Fruit fly (Drosophila melanogaster) whole organism, embryonic: ENCODE measurements around the gene Bicra.

Experiments used
- Antp ChIP-seq: fragments of 200-800 bp; sonication (Bioruptor generic); optimal IDR thresholded peaks from 3 replicates; lab custom pipeline; 2016; ENCODE audit warnings: missing biosample characterization, missing genetic modification characterization
- Atf6 ChIP-seq: fragments of 200-800 bp; sonication (Bioruptor generic); IDR thresholded peaks from 2 replicates; pipeline ENCODE4 v1.3.6; 2022; ENCODE audit warnings: missing biosample characterization, missing genetic modification characterization
- CG11398 ChIP-seq: fragments of 200-800 bp; sonication (Bioruptor generic); optimal IDR thresholded peaks from 2 replicates; lab custom pipeline; 2016; ENCODE audit warnings: missing biosample characterization, missing genetic modification characterization
- CG11456 ChIP-seq: fragments of 200-800 bp; sonication (Bioruptor generic); IDR thresholded peaks from 3 replicates; pipeline ENCODE4 v1.3.6; 2022; ENCODE audit warnings: missing biosample characterization, missing genetic modification characterization
- CG12942 ChIP-seq: fragments of 200-800 bp; sonication (Bioruptor generic); optimal IDR thresholded peaks from 3 replicates; lab custom pipeline; 2016; ENCODE audit warnings: missing biosample characterization, missing genetic modification characterization
- CG15696 ChIP-seq: fragments of 200-800 bp; sonication (Bioruptor generic); optimal IDR thresholded peaks from 2 replicates; lab custom pipeline; 2019; ENCODE audit warnings: missing biosample characterization, mild to moderate bottlenecking, missing genetic modification characterization, moderate library complexity
- CG16779 ChIP-seq: fragments of 200-800 bp; sonication (Bioruptor generic); IDR thresholded peaks from 2 replicates; pipeline ENCODE4 v1.3.6; 2022; ENCODE audit warnings: missing biosample characterization, missing genetic modification characterization
- CG18599 ChIP-seq: fragments of 200-800 bp; sonication (Bioruptor generic); optimal IDR thresholded peaks from 3 replicates; lab custom pipeline; 2017; ENCODE audit warnings: missing biosample characterization, missing genetic modification characterization, mild to moderate bottlenecking, moderate library complexity, missing genetic modification reagents
- CG2120 ChIP-seq: fragments of 200-800 bp; sonication (Bioruptor generic); optimal IDR thresholded peaks from 3 replicates; lab custom pipeline; 2016; ENCODE audit warnings: missing biosample characterization, missing genetic modification characterization
- CG30431 ChIP-seq: fragments of 200-800 bp; sonication (Bioruptor generic); optimal IDR thresholded peaks from 2 replicates; lab custom pipeline; 2017; ENCODE audit warnings: missing biosample characterization, missing genetic modification characterization
- CG6254 ChIP-seq: fragments of 200-800 bp; sonication (Bioruptor generic); optimal IDR thresholded peaks from 3 replicates; lab custom pipeline; 2017; ENCODE audit warnings: mild to moderate bottlenecking, missing biosample characterization, missing genetic modification reagents, missing genetic modification characterization
- CG6683 ChIP-seq: fragments of 200-800 bp; sonication (Bioruptor generic); optimal IDR thresholded peaks from 2 replicates; lab custom pipeline; 2017; ENCODE audit warnings: missing biosample characterization, mild to moderate bottlenecking, missing genetic modification characterization, missing genetic modification reagents
- CG7271 ChIP-seq: fragments of 200-800 bp; sonication (Bioruptor generic); optimal IDR thresholded peaks from 2 replicates; lab custom pipeline; 2018; ENCODE audit warnings: missing biosample characterization, mild to moderate bottlenecking, missing genetic modification characterization, moderate library complexity
- CG7556 ChIP-seq: fragments of 200-800 bp; sonication (Bioruptor generic); optimal IDR thresholded peaks from 2 replicates; lab custom pipeline; 2017; ENCODE audit warnings: missing biosample characterization, mild to moderate bottlenecking, missing genetic modification characterization
- CG8290 ChIP-seq, 3 experiments: fragments of 200-800 bp; sonication (Bioruptor generic); optimal IDR thresholded peaks; 2 replicates each; lab custom pipeline; 2016 to 2019; ENCODE audit warnings: missing biosample characterization in 3 of 3, missing genetic modification characterization in 3 of 3, mild to moderate bottlenecking in 2 of 3, moderate library complexity in 1 of 3
- CG9215 ChIP-seq: fragments of 200-800 bp; sonication (Bioruptor generic); IDR thresholded peaks from 2 replicates; pipeline ENCODE4 v1.3.6; 2022; ENCODE audit warnings: missing biosample characterization, missing genetic modification characterization
- Dbx ChIP-seq: fragments of 200-800 bp; sonication (Bioruptor generic); IDR thresholded peaks from 3 replicates; pipeline ENCODE4 v1.3.6; 2022; ENCODE audit warnings: missing biosample characterization, missing genetic modification characterization
- Hand ChIP-seq: fragments of 200-800 bp; sonication (Bioruptor generic); optimal IDR thresholded peaks from 2 replicates; lab custom pipeline; 2017; ENCODE audit warnings: mild to moderate bottlenecking, missing biosample characterization, missing genetic modification reagents, missing genetic modification characterization
- Hmr ChIP-seq: fragments of 200-800 bp; sonication (Bioruptor generic); optimal IDR thresholded peaks from 3 replicates; lab custom pipeline; 2017; ENCODE audit warnings: mild to moderate bottlenecking, missing biosample characterization, missing genetic modification reagents, missing genetic modification characterization
- Hr51 ChIP-seq, 2 experiments: fragments of 200-800 bp; sonication (Bioruptor generic); optimal IDR thresholded peaks; 2 replicates in 1 of 2; 3 replicates in 1 of 2; lab custom pipeline; 2016 to 2018; ENCODE audit warnings: missing biosample characterization in 2 of 2, missing genetic modification characterization in 2 of 2, mild to moderate bottlenecking in 1 of 2, moderate library complexity in 1 of 2
- Med ChIP-seq: fragments of 200-800 bp; sonication (Bioruptor generic); peaks from one replicate; lab custom pipeline; 2016; ENCODE audit warnings: missing biosample characterization, missing genetic modification characterization, mild to moderate bottlenecking, inconsistent platforms, moderate library complexity
- Oli ChIP-seq: fragments of 200-800 bp; sonication (Bioruptor generic); optimal IDR thresholded peaks from 2 replicates; lab custom pipeline; 2018; ENCODE audit warnings: missing biosample characterization, mild to moderate bottlenecking, missing genetic modification characterization, moderate library complexity
- Optix ChIP-seq: fragments of 200-800 bp; sonication (Bioruptor generic); IDR thresholded peaks from 3 replicates; pipeline ENCODE4 v1.3.6; 2022; ENCODE audit warnings: missing biosample characterization, missing genetic modification characterization
- Ptx1 ChIP-seq: fragments of 200-800 bp; sonication (Bioruptor generic); IDR thresholded peaks from 2 replicates; pipeline ENCODE4 v1.3.6; 2022; ENCODE audit warnings: missing biosample characterization, missing genetic modification characterization
- Sox100B ChIP-seq: fragments of 200-800 bp; sonication (Bioruptor generic); optimal IDR thresholded peaks from 3 replicates; lab custom pipeline; 2018; ENCODE audit warnings: missing biosample characterization, mild to moderate bottlenecking, missing genetic modification characterization
- Spps ChIP-seq: fragments of 200-800 bp; sonication (Bioruptor generic); optimal IDR thresholded peaks from 2 replicates; lab custom pipeline; 2018; ENCODE audit warnings: missing biosample characterization, mild to moderate bottlenecking, missing genetic modification characterization
- Taf1 ChIP-seq: fragments of 200-800 bp; sonication (Bioruptor generic); IDR thresholded peaks from 2 replicates; pipeline ENCODE4 v1.3.6; 2022; ENCODE audit warnings: missing biosample characterization, missing genetic modification characterization
- bigmax ChIP-seq: fragments of 200-800 bp; sonication (Bioruptor generic); optimal IDR thresholded peaks from 2 replicates; lab custom pipeline; 2018; ENCODE audit warnings: missing biosample characterization, mild to moderate bottlenecking, missing genetic modification characterization
- bsh ChIP-seq, 2 experiments: fragments of 200-800 bp; sonication (Bioruptor generic); optimal IDR thresholded peaks; 2 replicates each; lab custom pipeline; 2017 to 2018; ENCODE audit warnings: mild to moderate bottlenecking in 2 of 2, missing biosample characterization in 2 of 2, missing genetic modification characterization in 2 of 2, moderate library complexity in 1 of 2
- cad ChIP-seq: fragments of >200 bp; optimal IDR thresholded peaks from 2 replicates; lab custom pipeline; 2017; ENCODE audit warnings: missing biosample characterization, missing genetic modification characterization
- dysf ChIP-seq: fragments of 200-800 bp; sonication (Bioruptor generic); IDR thresholded peaks from 3 replicates; pipeline ENCODE4 v1.3.6; 2022; ENCODE audit warnings: missing biosample characterization, missing genetic modification characterization
- ham ChIP-seq: fragments of 200-800 bp; sonication (Bioruptor generic); IDR thresholded peaks from 2 replicates; pipeline ENCODE4 v1.3.6; 2022; ENCODE audit warnings: missing biosample characterization, missing genetic modification characterization
- hkb ChIP-seq, 2 experiments: fragments of 200-800 bp in 1 of 2; fragments of >200 bp in 1 of 2; sonication (Bioruptor generic) in 1 of 2; IDR thresholded peaks in 1 of 2; optimal IDR thresholded peaks in 1 of 2; 2 replicates each; pipeline versions ENCODE4 v1.3.6 to Lab custom; 2017 to 2022; ENCODE audit warnings: missing biosample characterization in 1 of 2, missing genetic modification characterization in 1 of 2
- lab ChIP-seq: fragments of 200-800 bp; sonication (Bioruptor generic); optimal IDR thresholded peaks from 3 replicates; lab custom pipeline; 2017; ENCODE audit warnings: missing biosample characterization, missing genetic modification characterization, mild to moderate bottlenecking, moderate library complexity, missing genetic modification reagents
- nmo ChIP-seq: fragments of 200-800 bp; sonication (Bioruptor generic); optimal IDR thresholded peaks from 2 replicates; lab custom pipeline; 2018; ENCODE audit warnings: missing biosample characterization, mild to moderate bottlenecking, missing genetic modification characterization, moderate library complexity
- nom ChIP-seq: fragments of 200-800 bp; sonication (Bioruptor generic); optimal IDR thresholded peaks from 2 replicates; lab custom pipeline; 2017; ENCODE audit warnings: missing biosample characterization, missing genetic modification characterization, mild to moderate bottlenecking, moderate library complexity, missing genetic modification reagents
- otp ChIP-seq: fragments of 200-800 bp; sonication (Bioruptor generic); IDR thresholded peaks from 3 replicates; pipeline ENCODE4, ENCODE4 v1.3.6; 2022; ENCODE audit warnings: missing biosample characterization, missing genetic modification characterization
- pho ChIP-seq: fragments of 200-800 bp; sonication (Bioruptor generic); optimal IDR thresholded peaks from 2 replicates; lab custom pipeline; 2016; ENCODE audit warnings: missing biosample characterization, missing genetic modification characterization
- phol ChIP-seq: fragments of 200-800 bp; sonication (Bioruptor generic); optimal IDR thresholded peaks from 3 replicates; lab custom pipeline; 2018; ENCODE audit warnings: missing biosample characterization, mild to moderate bottlenecking, missing genetic modification characterization, moderate library complexity
- repo ChIP-seq: fragments of 200-800 bp; sonication (Bioruptor generic); optimal IDR thresholded peaks from 2 replicates; lab custom pipeline; 2016; ENCODE audit warnings: missing biosample characterization, missing genetic modification characterization
- sens ChIP-seq: fragments of 200-800 bp; sonication (Bioruptor generic); peaks from one replicate; lab custom pipeline; 2016; ENCODE audit warnings: missing biosample characterization, missing genetic modification characterization
- shn ChIP-seq: fragments of 200-800 bp; sonication (Bioruptor generic); optimal IDR thresholded peaks from 3 replicates; lab custom pipeline; 2016; ENCODE audit warnings: missing biosample characterization, missing genetic modification characterization
- sisA ChIP-seq: fragments of 200-800 bp; sonication (Bioruptor generic); IDR thresholded peaks from 2 replicates; pipeline ENCODE4 v1.3.6; 2022; ENCODE audit warnings: missing biosample characterization, missing genetic modification characterization
- sr ChIP-seq: fragments of 200-800 bp; sonication (Bioruptor generic); IDR thresholded peaks from 3 replicates; pipeline ENCODE4 v1.3.6; 2022; ENCODE audit warnings: missing biosample characterization, missing genetic modification characterization
- stc ChIP-seq: fragments of 200-800 bp; sonication (Bioruptor generic); IDR thresholded peaks from 2 replicates; pipeline ENCODE4 v1.3.6; 2022; ENCODE audit warnings: missing biosample characterization, missing genetic modification characterization
- wek ChIP-seq: fragments of 200-800 bp; sonication (Bioruptor generic); optimal IDR thresholded peaks from 3 replicates; lab custom pipeline; 2018; ENCODE audit warnings: missing biosample characterization, mild to moderate bottlenecking, missing genetic modification characterization, moderate library complexity
- zf30C ChIP-seq: fragments of 200-800 bp; sonication (Bioruptor generic); optimal IDR thresholded peaks from 3 replicates; lab custom pipeline; 2018; ENCODE audit warnings: missing biosample characterization, mild to moderate bottlenecking, missing genetic modification characterization

Bicra gene

dm6 chr3R:29091609-29092008 lies 28.8 kb downstream of the Bicra start:
- TF ChIP-seq Optix (GFP tag; lab: Robert Waterston, UW) (0 out of 3 replicates have a peak, but pooled peaks have one; percentile 17), CG18599 (GFP tag; lab: Kevin White, UChicago) (peak; percentile 51), cad (GFP tag; lab: Kevin White, UChicago) (no peak), Med (GFP tag; lab: Kevin White, UChicago) (peak; percentile 15), sr (no peak), lab (GFP tag; lab: Kevin White, UChicago) (peak; percentile 9), bsh (GFP tag; optimal IDR thresholded peaks at IDR 0.05; lab: Kevin White, UChicago) (peak in 1 of 2 experiments; percentile 12), Spps (no peak), sens (GFP tag; lab: Kevin White, UChicago) (peak; percentile 29), Dbx (no peak)

DNA sequence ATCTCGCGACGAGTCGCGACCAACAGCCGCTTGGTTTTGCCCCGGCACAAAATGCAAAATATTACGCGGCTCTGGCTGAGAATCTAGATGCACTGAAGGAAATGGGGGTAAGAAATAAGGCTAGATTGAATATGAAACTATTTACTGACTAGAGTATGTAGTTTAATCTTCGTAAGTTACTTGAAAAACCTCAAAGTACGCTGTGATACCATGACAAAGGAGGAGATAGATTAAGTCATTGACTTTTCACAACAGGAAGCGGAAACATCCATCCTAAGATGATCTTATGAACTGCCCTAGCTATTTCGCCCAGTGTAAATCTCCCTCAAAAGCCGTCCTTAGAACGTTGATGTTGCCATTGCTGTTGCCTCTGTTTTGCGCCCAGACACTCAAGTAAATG lies 31.3 kb downstream of the Bicra start:
- TF ChIP-seq Atf6 (0 out of 2 replicates have a peak, but pooled peaks have one; percentile 7), zf30C (GFP tag; lab: Kevin White, UChicago) (peak; percentile 11), Hmr (GFP tag; lab: Kevin White, UChicago) (peak; percentile 29), CG11456 (0 out of 3 replicates have a peak, but pooled peaks have one; percentile 45), shn (GFP tag; lab: Kevin White, UChicago) (no peak), pho (peak; percentile 5), CG6683 (GFP tag; lab: Kevin White, UChicago) (no peak), nom (GFP tag; lab: Kevin White, UChicago) (peak; percentile 17), wek (no peak), stc (0 out of 2 replicates have a peak, but pooled peaks have one; percentile 17), Sox100B (no peak), CG12942 (no peak), sisA (GFP tag; lab: Robert Waterston, UW) (0 out of 2 replicates have a peak, but pooled peaks have one; percentile 4), CG2120 (GFP tag; lab: Kevin White, UChicago) (peak; percentile 23), CG9215 (GFP tag; lab: Robert Waterston, UW) (no peak), ham (GFP tag; lab: Robert Waterston, UW) (no peak), phol (tag; lab: Kevin White, UChicago) (no peak), Antp (GFP tag; lab: Kevin White, UChicago) (peak; percentile 16), Hr51 (GFP tag; optimal IDR thresholded peaks at IDR 0.05; lab: Kevin White, UChicago) (peak in 1 of 2 experiments; percentile 10), CG18599 (GFP tag; lab: Kevin White, UChicago) (peak; percentile 58), CG6254 (GFP tag; lab: Kevin White, UChicago) (no peak), bigmax (GFP tag; lab: Kevin White, UChicago) (no peak), CG16779 (GFP tag; lab: Robert Waterston, UW) (no peak), dysf (GFP tag; lab: Robert Waterston, UW) (peak; percentile 39; the same call in 1 of the 3 replicates), bsh (GFP tag; optimal IDR thresholded peaks at IDR 0.05; lab: Kevin White, UChicago) (peak in 1 of 2 experiments; percentile 45), CG11398 (no peak), Hand (GFP tag; lab: Kevin White, UChicago) (peak; percentile 27), otp (GFP tag; lab: Robert Waterston, UW) (peak; percentile 30; the same call in 1 of the 3 replicates), hkb (optimal IDR thresholded peaks at IDR 0.05; lab: Kevin White, UChicago) (no peak), hkb (GFP tag; IDR thresholded peaks at IDR 0.05; lab: Robert Waterston, UW) (no peak), CG7556 (GFP tag; lab: Kevin White, UChicago) (peak; percentile 10), CG7271 (tag; lab: Kevin White, UChicago) (no peak), Oli (peak; percentile 18), Taf1 (GFP tag; lab: Robert Waterston, UW) (no peak), CG8290 (GFP tag; optimal IDR thresholded peaks at IDR 0.05; lab: Kevin White, UChicago) (no peak), CG8290 (tag; optimal IDR thresholded peaks at IDR 0.05; lab: Kevin White, UChicago) (no peak), CG30431 (no peak), nmo (GFP tag; lab: Kevin White, UChicago) (peak; percentile 6), Ptx1 (0 out of 2 replicates have a peak, but pooled peaks have one; percentile 19), sens (GFP tag; lab: Kevin White, UChicago) (peak; percentile 78), CG15696 (tag; lab: Kevin White, UChicago) (no peak), Med (GFP tag; lab: Kevin White, UChicago) (peak; percentile 70), repo (GFP tag; lab: Kevin White, UChicago) (no peak)
